Worm (Caenorhabditis elegans): ENCODE results near the gene pssy-2.
"Not testable (repeated sequence)": the region's sequence is repeated elsewhere in the genome, so short reads cannot be mapped to it uniquely, and the experiment has no call there.

pssy-2 gene

ce11 chrIII:13439415-13439814 lies 32.2 kb upstream of the pssy-2 start, which contains the start of gene ciao-2B (continued):
- peak; percentile 80 for TF ChIP-seq dpl-1 (GFP tag; optimal IDR thresholded peaks at IDR 0.05)
- TF ChIP-seq lin-13 (GFP tag; optimal IDR thresholded peaks at IDR 0.05) = no peak
- TF ChIP-seq T20F7.1 (GFP tag; optimal IDR thresholded peaks at IDR 0.05) = no peak
- no peak for TF ChIP-seq lim-7 (GFP tag; IDR thresholded peaks at IDR 0.05)
- TF ChIP-seq zfp-3 (GFP tag; conservative IDR thresholded peaks at IDR 0.05) = no peak
- TF ChIP-seq tra-1 (GFP tag; IDR thresholded peaks at IDR 0.05) = no peak
- TF ChIP-seq daf-12 (tag; optimal IDR thresholded peaks at IDR 0.05) = no peak
- no peak for TF ChIP-seq dve-1 (tag; optimal IDR thresholded peaks at IDR 0.05; ENCODE audit: insufficient read depth)
- TF ChIP-seq nhr-48 (tag; optimal IDR thresholded peaks at IDR 0.05) = no peak
- TF ChIP-seq dmd-9 (GFP tag; IDR thresholded peaks at IDR 0.05) = no peak
- TF ChIP-seq lin-38 (GFP tag; IDR thresholded peaks at IDR 0.05) = peak; percentile 40; the same call in 1 of the 2 replicates
- no peak for TF ChIP-seq F26F4.8 (GFP tag; conservative IDR thresholded peaks at IDR 0.05)
- TF ChIP-seq Y48G9A.11 (GFP tag; IDR thresholded peaks at IDR 0.05) = no peak
- TF ChIP-seq lin-29 (GFP tag; IDR thresholded peaks at IDR 0.05) = no peak
- TF ChIP-seq F44E2.7 (GFP tag; IDR thresholded peaks at IDR 0.05) = no peak

DNA sequence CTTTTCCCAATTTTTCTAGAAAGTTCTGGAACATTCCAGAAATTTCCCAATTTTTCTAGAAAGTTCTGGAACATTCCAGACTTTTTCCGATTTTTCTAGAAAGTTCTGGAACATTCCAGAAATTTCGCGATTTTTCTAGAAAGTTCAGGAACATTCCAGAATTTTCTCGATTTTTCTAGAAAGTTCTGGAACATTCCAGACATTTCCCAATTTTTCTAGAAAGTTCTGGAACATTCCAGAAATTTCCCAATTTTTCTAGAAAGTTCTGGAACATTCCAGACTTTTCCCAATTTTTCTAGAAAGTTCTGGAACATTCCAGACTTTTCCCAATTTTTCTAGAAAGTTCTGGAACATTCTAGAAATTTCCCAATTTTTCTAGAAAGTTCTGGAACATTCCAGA lies 24.2 kb upstream of the pssy-2 start:
- peak; percentile 48 for TF ChIP-seq lin-38 (GFP tag; IDR thresholded peaks at IDR 0.05)
- 0 out of 2 replicates have a peak, but pooled peaks have one; percentile 55 for TF ChIP-seq F26F4.8 (GFP tag; conservative IDR thresholded peaks at IDR 0.05)
- TF ChIP-seq saeg-2 (GFP tag; IDR thresholded peaks at IDR 0.05) = 0 out of 2 replicates have a peak, but pooled peaks have one; percentile 38
- TF ChIP-seq Y105C5A.15 (GFP tag; IDR thresholded peaks at IDR 0.05) = 0 out of 2 replicates have a peak, but pooled peaks have one; percentile 26
- peak; percentile 65; the same call in 1 of the 2 replicates for TF ChIP-seq egl-43 (GFP tag; IDR thresholded peaks at IDR 0.05)
- TF ChIP-seq ceh-44 (GFP tag; IDR thresholded peaks at IDR 0.05) = 0 out of 2 replicates have a peak, but pooled peaks have one; percentile 41
- 0 out of 4 replicates have a peak, but pooled peaks of 1 of the 2 experiments have one; percentile 61 for TF ChIP-seq madf-5 (GFP tag; IDR thresholded peaks at IDR 0.05)
- TF ChIP-seq mdt-29 (GFP tag; IDR thresholded peaks at IDR 0.05) = peak; percentile 95
- TF ChIP-seq Y75B8A.6 (GFP tag; IDR thresholded peaks at IDR 0.05) = 0 out of 2 replicates have a peak, but pooled peaks have one; percentile 22
- TF ChIP-seq pha-4 (GFP tag; IDR thresholded peaks at IDR 0.05) = peak; percentile 81
- TF ChIP-seq pha-4 (tag; optimal IDR thresholded peaks at IDR 0.05) = not testable (repeated sequence)
- TF ChIP-seq set-16 (GFP tag; IDR thresholded peaks at IDR 0.05) = 0 out of 2 replicates have a peak, but pooled peaks have one; percentile 6
- TF ChIP-seq vab-7 (GFP tag; IDR thresholded peaks at IDR 0.05) = peak; percentile 57; the same call in 1 of the 2 replicates
- peak; percentile 63; the same call in 1 of the 2 replicates for TF ChIP-seq arid-1 (GFP tag; conservative IDR thresholded peaks at IDR 0.05)
- TF ChIP-seq tra-1 (GFP tag; IDR thresholded peaks at IDR 0.05) = peak; percentile 31; the same call in 1 of the 2 replicates
- TF ChIP-seq Y48G9A.11 (GFP tag; IDR thresholded peaks at IDR 0.05) = peak; percentile 59; the same call in 1 of the 2 replicates
- peak; percentile 65 for TF ChIP-seq snpc-1.2 (GFP tag; IDR thresholded peaks at IDR 0.05)
- 0 out of 2 replicates have a peak, but pooled peaks have one; percentile 62 for TF ChIP-seq zfp-3 (GFP tag; conservative IDR thresholded peaks at IDR 0.05)
- 0 out of 2 replicates have a peak, but pooled peaks have one; percentile 18 for TF ChIP-seq lin-1 (GFP tag; IDR thresholded peaks at IDR 0.05)
- 0 out of 2 replicates have a peak, but pooled peaks have one; percentile 21 for TF ChIP-seq php-3 (GFP tag; IDR thresholded peaks at IDR 0.05)
- TF ChIP-seq lim-7 (GFP tag; IDR thresholded peaks at IDR 0.05) = 0 out of 2 replicates have a peak, but pooled peaks have one; percentile 44

DNA sequence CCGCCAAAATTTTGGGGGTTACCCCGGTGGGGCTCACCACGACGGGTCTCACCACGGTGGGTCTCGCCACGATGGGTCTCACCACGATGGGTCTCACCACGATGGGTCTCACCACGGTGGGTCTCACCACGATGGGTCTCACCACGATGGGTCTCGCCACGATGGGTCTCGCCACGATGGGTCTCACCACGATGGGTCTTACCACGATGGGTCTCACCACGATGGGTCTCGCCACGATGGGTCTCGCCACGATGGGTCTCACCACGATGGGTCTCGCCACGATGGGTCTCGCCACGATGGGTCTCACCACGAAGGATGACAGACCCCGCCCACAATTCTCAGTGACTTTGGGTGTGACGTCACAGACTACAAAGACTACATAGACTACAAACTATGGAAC lies 23.4 kb upstream of the pssy-2 start:
- TF ChIP-seq tra-1 (GFP tag; IDR thresholded peaks at IDR 0.05) = 0 out of 2 replicates have a peak, but pooled peaks have one; percentile 42
- TF ChIP-seq snpc-1.2 (GFP tag; IDR thresholded peaks at IDR 0.05) = peak; percentile 51; the same call in 1 of the 2 replicates
- TF ChIP-seq T26A8.4 (GFP tag; IDR thresholded peaks at IDR 0.05) = 0 out of 2 replicates have a peak, but pooled peaks have one; percentile 16
- TF ChIP-seq F44E2.7 (GFP tag; IDR thresholded peaks at IDR 0.05) = peak; percentile 58; the same call in 1 of the 2 replicates
- peak; percentile 19; the same call in 1 of the 2 replicates for TF ChIP-seq php-3 (GFP tag; IDR thresholded peaks at IDR 0.05)
- TF ChIP-seq dmd-8 (GFP tag; IDR thresholded peaks at IDR 0.05) = 0 out of 2 replicates have a peak, but pooled peaks have one; percentile 69
- TF ChIP-seq F26F4.8 (GFP tag; conservative IDR thresholded peaks at IDR 0.05) = 0 out of 2 replicates have a peak, but pooled peaks have one; percentile 46
- peak; percentile 45; the same call in 1 of the 2 replicates for TF ChIP-seq Y48G9A.11 (GFP tag; IDR thresholded peaks at IDR 0.05)
- TF ChIP-seq arid-1 (GFP tag; conservative IDR thresholded peaks at IDR 0.05) = 0 out of 2 replicates have a peak, but pooled peaks have one; percentile 5
- peak; percentile 93 for TF ChIP-seq set-16 (GFP tag; IDR thresholded peaks at IDR 0.05)
- 0 out of 4 replicates have a peak, but pooled peaks of 1 of the 2 experiments have one; percentile 52 for TF ChIP-seq madf-5 (GFP tag; IDR thresholded peaks at IDR 0.05)
